Worm (Caenorhabditis elegans) whole organism, dauer: ENCODE measurements around the gene C05D11.1.

ENCODE experiments used
- unc-62 ChIP-seq: sonication (generic microtip); optimal IDR thresholded peaks from 2 replicates; lab custom pipeline; 2017; ENCODE audit warnings: missing biosample characterization, missing genetic modification reagents, missing genetic modification characterization

C05D11.1 gene

DNA sequence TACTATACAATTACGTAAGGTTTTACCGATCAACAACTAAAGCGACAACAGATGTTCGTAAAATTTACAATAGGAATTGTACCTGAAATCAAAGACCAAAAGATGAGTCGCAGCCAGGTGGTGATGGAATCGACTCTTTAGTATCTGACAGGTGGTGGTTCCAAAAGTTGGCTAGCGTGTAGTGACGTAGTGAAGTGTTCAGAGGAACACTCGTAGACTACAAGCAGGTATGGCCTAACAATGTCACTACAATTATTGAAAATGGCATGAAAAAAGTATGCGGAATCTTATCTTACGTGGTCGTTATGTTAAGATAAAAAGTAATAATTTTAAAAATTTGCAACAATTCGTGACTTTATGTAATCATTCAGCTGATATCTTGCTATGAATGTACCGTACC is 14.9 kb upstream of the C05D11.1 start:
- TF ChIP-seq unc-62 (GFP tag; lab: Kevin White, UChicago) = no peak

DNA sequence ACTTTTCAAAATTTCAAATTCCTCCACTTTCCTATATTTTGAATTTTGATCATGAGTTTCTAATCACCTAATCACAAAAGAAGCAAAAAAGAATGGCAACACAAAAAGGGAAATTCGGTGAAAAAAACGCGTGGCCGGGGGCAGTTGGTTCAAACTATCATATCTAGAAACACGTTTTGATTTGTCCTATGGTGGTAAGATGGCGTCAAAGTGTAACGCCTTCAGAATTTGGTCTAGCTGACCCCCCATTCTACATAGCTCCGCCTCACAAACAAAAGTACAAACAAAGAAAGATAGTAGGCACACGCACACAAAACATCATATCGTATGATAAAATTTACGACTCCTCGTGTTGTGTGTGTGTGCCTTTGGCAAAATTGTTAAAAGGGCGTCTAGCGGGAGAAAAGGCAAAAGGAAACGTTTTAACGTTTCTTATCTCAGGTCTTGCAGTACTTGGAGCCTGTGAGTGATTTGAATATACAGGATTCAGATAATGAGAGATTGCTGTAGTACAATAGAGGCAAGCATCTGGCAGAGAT is 14.4 kb upstream of the C05D11.1 start:
- TF ChIP-seq unc-62 (GFP tag; lab: Kevin White, UChicago) = no peak

DNA sequence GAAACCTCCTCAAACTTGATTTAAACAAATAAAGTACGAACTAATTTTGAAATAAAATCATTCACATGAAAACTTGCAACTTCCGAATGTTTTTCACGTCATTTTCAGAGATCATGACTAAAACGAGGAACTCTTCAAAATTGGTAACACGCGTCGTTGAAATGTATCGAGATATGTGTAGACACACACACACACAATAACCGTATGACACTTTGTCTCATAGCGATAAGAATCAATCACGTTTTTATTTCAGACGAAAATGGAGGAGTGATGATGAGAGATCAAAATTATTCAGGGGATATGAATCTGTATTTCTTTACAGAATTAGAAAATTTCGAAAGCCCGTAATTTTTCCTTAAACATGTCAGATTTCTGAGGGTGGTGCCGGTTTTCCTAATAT is 13.7 kb upstream of the C05D11.1 start:
- TF ChIP-seq unc-62 (GFP tag; lab: Kevin White, UChicago) = no peak

DNA sequence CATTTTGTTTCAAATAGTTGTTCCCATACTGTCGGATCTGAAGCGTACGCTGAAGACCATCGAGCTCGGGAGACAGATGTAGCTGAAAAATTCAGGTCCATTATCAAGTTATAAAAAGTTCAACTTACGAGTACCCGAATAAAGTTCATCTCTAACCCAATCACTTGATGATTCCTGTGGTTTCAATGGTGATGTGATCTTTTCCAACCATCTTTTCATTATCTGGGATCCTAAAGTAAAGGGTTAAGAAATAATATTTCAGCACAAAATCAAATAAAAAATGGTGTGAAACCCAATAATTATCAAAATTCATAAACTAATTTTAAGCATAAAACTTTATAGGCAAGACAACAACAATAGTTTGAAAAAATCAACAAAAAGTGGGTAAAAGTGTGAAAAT is 9.2 kb upstream of the C05D11.1 start, which contains the start of gene C05D11.8:
Gene C05D11.8 (minus strand): TSS at position 101 of the 400 bp plus-strand sequence.
- TF ChIP-seq unc-62 (GFP tag; lab: Kevin White, UChicago) = no peak

- TF ChIP-seq unc-62 (GFP tag; lab: Kevin White, UChicago) = no peak
Measured at ce11 chrIII:6430834-6431233, 5.6 kb upstream of the C05D11.1 start, which contains the start of gene popl-1. TSS of gene popl-1 (minus strand) at chrIII:6430934.

- no peak for TF ChIP-seq unc-62 (GFP tag; lab: Kevin White, UChicago)
Measured at ce11 chrIII:6431766-6432228, 4.6 kb upstream of the C05D11.1 start, which contains the start of the genes mrps-17 and txdc-9. TSS of gene mrps-17 (minus strand) at chrIII:6431798. TSS of gene txdc-9 (plus strand) at chrIII:6432178.

DNA sequence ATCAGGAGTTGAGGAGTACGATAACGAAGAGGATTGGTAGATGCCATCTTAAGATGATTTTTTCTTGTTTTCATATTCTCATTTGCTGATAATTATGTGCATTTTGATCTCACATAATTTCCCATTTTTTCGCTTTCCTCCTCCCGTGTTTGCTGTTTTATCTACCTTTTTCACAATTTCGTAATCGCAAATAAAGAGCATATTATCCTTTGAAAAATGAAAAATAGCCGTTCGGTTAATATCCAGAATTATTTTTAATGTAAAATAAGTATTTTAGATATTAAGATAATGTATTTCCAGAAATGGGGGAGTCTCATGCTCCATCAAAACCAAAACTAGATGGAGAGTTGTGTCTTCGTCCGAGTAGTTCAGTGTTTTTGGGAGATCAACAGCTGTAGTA is 3.5 kb upstream of the C05D11.1 start, which contains the start of gene vps-16:
Gene vps-16 (plus strand): TSS at position 301 of the 400 bp plus-strand sequence.
- no peak for TF ChIP-seq unc-62 (GFP tag; lab: Kevin White, UChicago)

DNA sequence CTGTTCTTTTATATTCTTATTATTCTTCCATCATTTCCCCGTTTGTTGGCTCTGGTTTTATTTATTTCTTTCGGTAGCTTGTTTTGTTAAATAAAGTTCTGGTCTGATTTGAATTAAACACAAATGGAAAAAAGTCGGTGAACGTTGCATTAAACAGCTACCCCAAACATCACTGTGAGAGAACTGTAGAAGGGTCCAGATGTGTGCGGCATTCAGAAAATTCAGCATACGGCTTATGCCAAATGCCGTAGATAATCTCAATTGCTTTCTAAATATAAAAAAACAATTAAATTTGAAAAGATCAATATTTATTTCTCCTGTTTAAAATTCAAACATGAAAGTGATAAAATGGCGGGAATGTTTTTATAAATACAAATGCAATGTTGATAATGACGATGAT is 3.4 kb downstream of the C05D11.1 start:
- no peak for TF ChIP-seq unc-62 (GFP tag; lab: Kevin White, UChicago)

DNA sequence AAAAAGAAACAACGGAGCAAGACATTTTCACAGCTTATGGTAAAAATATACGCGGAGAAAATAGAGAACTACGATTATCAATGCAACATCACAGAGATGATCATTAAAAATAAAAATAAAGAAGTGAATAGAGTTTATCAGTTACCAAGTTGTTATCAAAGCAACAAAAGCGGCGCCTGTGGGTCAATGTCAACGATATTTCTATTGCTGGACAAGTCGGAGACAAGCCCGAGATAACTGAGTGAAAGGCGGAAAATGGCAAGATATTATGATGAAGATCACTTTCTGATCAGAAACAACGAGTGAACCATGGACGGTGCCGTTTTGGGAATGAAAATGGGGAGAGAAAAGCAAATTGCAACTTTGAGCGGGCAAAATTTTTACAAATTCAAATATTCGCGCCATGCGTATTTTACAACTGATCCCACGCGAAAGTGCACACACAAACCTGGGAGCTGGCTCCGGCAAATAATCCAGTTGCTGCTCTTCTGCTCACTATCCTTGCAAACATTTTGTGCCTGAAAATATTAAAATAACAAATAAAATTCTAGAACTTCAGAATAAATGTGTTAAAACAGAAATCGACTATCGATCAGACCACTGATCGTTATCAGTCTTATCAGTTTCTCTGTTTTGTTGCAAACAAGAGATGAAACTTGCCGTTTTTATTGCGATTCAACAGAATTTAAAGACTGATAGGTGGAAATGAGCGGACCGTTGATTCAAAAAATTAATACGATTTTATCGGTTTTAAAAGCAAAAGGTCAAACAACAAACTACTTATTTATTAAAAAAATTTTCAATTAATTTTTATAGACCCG is 6.1 kb downstream of the C05D11.1 start, which contains the start of gene mel-32:
Gene mel-32 (minus strand): TSS at position 696 of the 821 bp plus-strand sequence.
- TF ChIP-seq unc-62 (GFP tag; lab: Kevin White, UChicago) = no peak

DNA sequence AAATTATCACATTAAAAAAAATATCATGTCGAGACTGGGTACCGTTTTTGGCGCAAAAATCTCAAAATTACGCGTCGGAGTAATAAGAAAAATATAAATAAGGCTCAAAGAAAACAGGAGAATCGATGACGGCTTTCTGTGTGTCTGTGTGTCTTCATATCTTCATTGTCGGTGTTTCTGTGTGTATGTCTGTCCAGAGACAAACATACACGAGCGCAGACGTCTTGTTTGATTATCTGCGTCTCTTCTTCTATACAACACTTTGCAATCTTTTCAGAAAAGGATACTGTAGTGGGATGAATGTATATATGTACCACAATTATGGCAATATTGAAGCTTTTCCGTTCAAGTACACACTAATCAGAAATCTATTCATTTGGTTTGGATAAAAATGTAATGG is 7.9 kb downstream of the C05D11.1 start, which contains the start of gene C05D11.13:
Gene C05D11.13 (minus strand): TSS at position 252 of the 400 bp plus-strand sequence.
- TF ChIP-seq unc-62 (GFP tag; lab: Kevin White, UChicago) = no peak

ce11 chrIII:6446807-6447206 is 10.4 kb downstream of the C05D11.1 start, which contains the start of gene let-721:
TSS of gene let-721 (minus strand) at chrIII:6446907.
- TF ChIP-seq unc-62 (GFP tag; lab: Kevin White, UChicago) = no peak

- TF ChIP-seq unc-62 (GFP tag; lab: Kevin White, UChicago) = no peak
Measured at ce11 chrIII:6447521-6447920, 11.1 kb downstream of the C05D11.1 start.

DNA sequence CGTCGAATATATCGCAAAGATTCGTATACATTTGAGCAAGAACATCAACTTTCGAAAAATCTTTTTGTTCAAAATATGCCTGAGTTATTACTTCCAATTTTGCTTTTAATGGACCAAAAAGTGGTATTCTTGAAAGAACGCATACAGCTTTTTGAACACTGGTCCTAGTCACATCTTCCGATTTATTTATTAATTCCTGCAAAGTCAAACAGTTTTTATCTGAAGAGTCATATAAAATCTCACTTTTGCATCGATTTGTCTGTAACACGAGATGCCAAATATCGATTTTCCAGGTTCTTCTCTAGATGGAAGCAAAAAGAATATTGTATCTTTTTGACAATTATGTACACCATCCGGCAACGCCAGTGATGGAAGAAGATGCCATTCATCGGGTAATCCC is 13.4 kb downstream of the C05D11.1 start:
- TF ChIP-seq unc-62 (GFP tag; lab: Kevin White, UChicago) = no peak

DNA sequence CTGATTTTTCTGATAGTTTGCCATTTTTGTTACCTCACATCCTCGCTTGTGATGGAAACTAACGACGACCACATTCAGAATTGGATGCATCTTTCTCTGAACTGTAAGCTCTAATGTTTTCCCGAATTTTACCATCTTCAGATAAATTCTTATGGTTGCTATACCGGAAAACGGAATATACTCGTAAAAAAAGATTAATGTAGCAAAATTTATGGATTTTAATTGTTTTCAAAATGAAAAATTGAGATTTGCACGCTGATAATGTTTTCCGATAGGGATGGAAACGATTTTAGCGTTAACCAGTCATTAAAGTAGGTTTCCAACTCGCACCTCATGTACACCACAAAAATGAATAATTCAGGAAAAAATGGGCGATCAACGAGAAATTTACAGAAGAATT is 14.2 kb downstream of the C05D11.1 start, which contains the start of gene T26A5.6:
Gene T26A5.6 (minus strand): TSS at position 101 of the 400 bp plus-strand sequence.
- no peak for TF ChIP-seq unc-62 (GFP tag; lab: Kevin White, UChicago)

DNA sequence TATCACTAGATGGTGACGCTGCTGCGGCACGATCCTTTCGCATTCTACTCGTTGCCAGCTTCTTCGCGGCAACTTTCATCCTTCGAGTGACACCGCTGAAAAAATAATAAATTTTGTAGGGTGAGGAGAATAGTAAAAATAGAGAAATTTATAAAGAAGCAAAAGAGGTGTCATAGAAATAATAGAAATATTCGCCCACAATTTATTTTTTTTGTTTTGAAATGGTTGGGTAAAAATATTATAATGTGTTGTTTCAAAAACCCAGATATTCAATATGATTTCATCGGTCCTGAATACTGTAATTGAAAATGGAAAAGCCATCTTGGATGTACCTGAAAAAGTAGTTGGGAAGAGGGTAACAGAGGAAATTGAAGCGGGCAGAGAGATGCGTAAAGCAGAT is 15.9 kb downstream of the C05D11.1 start, which contains the start of gene set-1:
Gene set-1 (minus strand): TSS at position 101 of the 400 bp plus-strand sequence.
- no peak for TF ChIP-seq unc-62 (GFP tag; lab: Kevin White, UChicago)

DNA sequence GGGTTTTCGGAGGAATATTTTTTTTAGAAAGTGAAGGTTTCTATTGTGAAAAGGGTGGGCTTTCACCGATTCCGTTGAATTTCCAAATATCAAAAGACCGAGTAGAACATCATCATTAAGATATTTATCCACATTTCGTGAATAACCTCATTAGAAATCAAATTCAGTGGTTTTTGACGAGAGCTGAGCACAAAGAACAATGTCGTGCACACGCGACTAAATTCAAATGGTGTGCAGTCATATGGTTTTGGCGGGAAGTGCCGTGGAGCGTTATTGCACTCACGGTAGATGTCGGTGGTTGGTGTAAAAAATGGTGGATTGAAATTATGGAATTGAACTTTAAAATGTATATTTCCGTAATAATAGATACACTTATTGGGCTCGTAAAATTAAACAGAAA is 16.3 kb downstream of the C05D11.1 start:
- no peak for TF ChIP-seq unc-62 (GFP tag; lab: Kevin White, UChicago)
